Worm (Caenorhabditis elegans): ENCODE data around the gene K08F8.15.

ce11 chrII:8814231-8814630 is 47.6 kb downstream of the K08F8.15 start:
- no peak for TF ChIP-seq nhr-11 (tag; optimal IDR thresholded peaks at IDR 0.05)
- no peak for TF ChIP-seq mdl-1 (tag; optimal IDR thresholded peaks at IDR 0.05)
- no peak for TF ChIP-seq snpc-4 (tag; optimal IDR thresholded peaks at IDR 0.05)
- no peak for TF ChIP-seq unc-62 (GFP tag; optimal IDR thresholded peaks at IDR 0.05)
- TF ChIP-seq lin-39 (tag; optimal IDR thresholded peaks at IDR 0.05) = no peak
- no peak for TF ChIP-seq unc-39 (tag; optimal IDR thresholded peaks at IDR 0.05)
- TF ChIP-seq sem-4 (tag; optimal IDR thresholded peaks at IDR 0.05) = no peak
- TF ChIP-seq skn-1 (tag; optimal IDR thresholded peaks at IDR 0.05) = no peak
- no peak for TF ChIP-seq mab-5 (tag; optimal IDR thresholded peaks at IDR 0.05)
- no peak for TF ChIP-seq elt-3 (tag; optimal IDR thresholded peaks at IDR 0.05)
- no peak for TF ChIP-seq aly-2 (tag; optimal IDR thresholded peaks at IDR 0.05)
- no peak for TF ChIP-seq ama-1 (optimal IDR thresholded peaks at IDR 0.05)

All from whole organism, L2 larva.